Fruit fly (Drosophila melanogaster): Measurements from ENCODE around the gene CG18810.

- TF ChIP-seq pan (optimal IDR thresholded peaks at IDR 0.05): no peak
- TF ChIP-seq Dll (optimal IDR thresholded peaks at IDR 0.05): no peak
Observed at dm6 chr2L:20688722-20689121, 40.0 kb downstream of the CG18810 start.
